Worm (Caenorhabditis elegans): ENCODE data around the gene crn-5.
A peak's percentile ranks its signal among the peaks of the same experiment; 100 is the strongest.

DNA sequence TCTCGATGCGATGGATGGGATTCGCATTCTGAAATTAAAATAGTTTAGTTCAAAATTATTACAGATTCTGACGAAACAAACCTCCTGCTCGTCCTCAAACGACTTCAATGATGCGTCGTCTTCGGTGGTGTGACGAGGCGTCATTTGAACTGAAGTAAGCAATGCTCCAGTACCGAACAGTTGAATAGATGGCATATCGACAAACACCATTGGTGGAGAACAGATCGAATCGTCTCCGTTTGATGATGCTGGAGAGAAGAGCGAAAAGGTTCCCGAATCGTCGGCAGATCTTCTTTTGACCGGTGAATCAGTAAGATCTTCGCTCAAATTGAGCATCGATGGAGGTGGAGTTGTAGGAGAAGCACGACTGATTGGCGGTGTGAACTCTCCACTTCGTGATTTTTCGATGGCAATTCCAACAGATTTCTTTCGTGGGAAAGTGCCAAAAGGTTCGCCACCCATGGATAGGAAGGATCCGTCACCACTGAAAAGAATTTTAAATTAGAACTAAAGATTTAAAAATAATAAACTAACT lies 48.1 kb upstream of the crn-5 start:
- TF ChIP-seq ref-1 (GFP tag; conservative IDR thresholded peaks at IDR 0.05), result no peak
- TF ChIP-seq klf-2 (GFP tag; conservative IDR thresholded peaks at IDR 0.05), result no peak
- TF ChIP-seq T22C8.4 (GFP tag; IDR thresholded peaks at IDR 0.05), result 0 out of 2 replicates have a peak, but pooled peaks have one; percentile 13

All from whole organism, midembryonic.